Worm (Caenorhabditis elegans): ENCODE results near the gene lit-1.

The lit-1 gene

ce11 chrIII:13701691-13702090 is at the start of gene lit-1:
TSS of gene lit-1 (plus strand) at chrIII:13701991.
- TF ChIP-seq unc-62 (GFP tag; optimal IDR thresholded peaks at IDR 0.05) = no peak

- no peak for TF ChIP-seq unc-62 (GFP tag; optimal IDR thresholded peaks at IDR 0.05)
Observed at ce11 chrIII:13652010-13652409, 49.8 kb upstream of the lit-1 start.

ce11 chrIII:13652708-13653107 is 49.1 kb upstream of the lit-1 start:
- TF ChIP-seq unc-62 (GFP tag; optimal IDR thresholded peaks at IDR 0.05) = no peak

ce11 chrIII:13654950-13655349 is 46.8 kb upstream of the lit-1 start:
- no peak for TF ChIP-seq unc-62 (GFP tag; optimal IDR thresholded peaks at IDR 0.05)

ce11 chrIII:13656680-13657079 is 45.1 kb upstream of the lit-1 start:
- no peak for TF ChIP-seq unc-62 (GFP tag; optimal IDR thresholded peaks at IDR 0.05)

ce11 chrIII:13657975-13658374 is 43.8 kb upstream of the lit-1 start:
- TF ChIP-seq unc-62 (GFP tag; optimal IDR thresholded peaks at IDR 0.05) = no peak

ce11 chrIII:13659028-13659427 is 42.8 kb upstream of the lit-1 start:
- TF ChIP-seq unc-62 (GFP tag; optimal IDR thresholded peaks at IDR 0.05) = no peak

- no peak for TF ChIP-seq unc-62 (GFP tag; optimal IDR thresholded peaks at IDR 0.05)
Observed at ce11 chrIII:13660123-13660522, 41.7 kb upstream of the lit-1 start.

ce11 chrIII:13666406-13666805 is 35.4 kb upstream of the lit-1 start:
- no peak for TF ChIP-seq unc-62 (GFP tag; optimal IDR thresholded peaks at IDR 0.05)

- TF ChIP-seq unc-62 (GFP tag; optimal IDR thresholded peaks at IDR 0.05) = no peak
Observed at ce11 chrIII:13667739-13668138, 34.1 kb upstream of the lit-1 start, which contains the start of gene flp-15. TSS of gene flp-15 (minus strand) at chrIII:13667839.

- TF ChIP-seq unc-62 (GFP tag; optimal IDR thresholded peaks at IDR 0.05) = no peak
Observed at ce11 chrIII:13669519-13669918, 32.3 kb upstream of the lit-1 start.

ce11 chrIII:13672654-13673330 is 29.0 kb upstream of the lit-1 start, which contains the start of gene aqp-11:
TSS of gene aqp-11 (plus strand) at chrIII:13673280.
- no peak for TF ChIP-seq unc-62 (GFP tag; optimal IDR thresholded peaks at IDR 0.05)

ce11 chrIII:13678761-13679495 is 22.9 kb upstream of the lit-1 start, which contains the start of gene sid-2:
TSS of gene sid-2 (plus strand) at chrIII:13679445.
- TF ChIP-seq unc-62 (GFP tag; optimal IDR thresholded peaks at IDR 0.05) = no peak

- TF ChIP-seq unc-62 (GFP tag; optimal IDR thresholded peaks at IDR 0.05) = no peak
Observed at ce11 chrIII:13682019-13682418, 19.8 kb upstream of the lit-1 start.

- no peak for TF ChIP-seq unc-62 (GFP tag; optimal IDR thresholded peaks at IDR 0.05)
Observed at ce11 chrIII:13683275-13683674, 18.5 kb upstream of the lit-1 start.

ce11 chrIII:13684236-13684635 is 17.6 kb upstream of the lit-1 start:
- TF ChIP-seq unc-62 (GFP tag; optimal IDR thresholded peaks at IDR 0.05) = no peak

- TF ChIP-seq unc-62 (GFP tag; optimal IDR thresholded peaks at IDR 0.05) = no peak
Observed at ce11 chrIII:13686309-13686708, 15.5 kb upstream of the lit-1 start, which contains the start of gene dyf-2. TSS of gene dyf-2 (minus strand) at chrIII:13686445.

All from whole organism, dauer.